Fruit fly (Drosophila melanogaster) whole organism, embryonic: Measurements from ENCODE around the gene CG7054.

ENCODE experiments used
- Aef1 ChIP-seq: fragments of 200-800 bp; sonication (Bioruptor generic); IDR thresholded peaks from 3 replicates; pipeline ENCODE4 v1.3.6; 2022; ENCODE audit warnings: missing biosample characterization, missing genetic modification characterization
- B-H2 ChIP-seq: fragments of 200-800 bp; sonication (Bioruptor generic); optimal IDR thresholded peaks from 2 replicates; lab custom pipeline; 2018; ENCODE audit warnings: missing biosample characterization, mild to moderate bottlenecking, missing genetic modification characterization
- BtbVII ChIP-seq: fragments of 200-800 bp; sonication (Bioruptor generic); optimal IDR thresholded peaks from 3 replicates; lab custom pipeline; 2017; ENCODE audit warnings: missing biosample characterization, mild to moderate bottlenecking, missing genetic modification characterization
- CG10267 ChIP-seq: fragments of 200-800 bp; sonication (Bioruptor generic); optimal IDR thresholded peaks from 2 replicates; lab custom pipeline; 2018; ENCODE audit warnings: missing biosample characterization, mild to moderate bottlenecking, missing genetic modification characterization, moderate library complexity
- CG10543 ChIP-seq: fragments of 200-800 bp; sonication (Bioruptor generic); optimal IDR thresholded peaks from 3 replicates; lab custom pipeline; 2017; ENCODE audit warnings: missing biosample characterization, mild to moderate bottlenecking, missing genetic modification characterization, moderate library complexity
- CG14710 ChIP-seq: fragments of 200-800 bp; sonication (Bioruptor generic); optimal IDR thresholded peaks from 3 replicates; lab custom pipeline; 2019; ENCODE audit warnings: missing biosample characterization, mild to moderate bottlenecking, missing genetic modification characterization, moderate library complexity
- CG15514 ChIP-seq: fragments of 200-800 bp; sonication (Bioruptor generic); optimal IDR thresholded peaks from 3 replicates; lab custom pipeline; 2017; ENCODE audit warnings: missing biosample characterization, missing genetic modification characterization, mild to moderate bottlenecking, moderate library complexity, missing genetic modification reagents
- CG2116 ChIP-seq: fragments of 200-800 bp; sonication (Bioruptor generic); optimal IDR thresholded peaks from 3 replicates; lab custom pipeline; 2018; ENCODE audit warnings: missing biosample characterization, mild to moderate bottlenecking, missing genetic modification characterization
- CG34376 ChIP-seq: fragments of 200-800 bp; sonication (Bioruptor generic); optimal IDR thresholded peaks from 2 replicates; lab custom pipeline; 2018; ENCODE audit warnings: missing biosample characterization, mild to moderate bottlenecking, missing genetic modification characterization
- CG34422 ChIP-seq: fragments of 200-800 bp; sonication (Bioruptor generic); IDR thresholded peaks from 3 replicates; pipeline ENCODE4 v1.3.6; 2022; ENCODE audit warnings: missing biosample characterization, missing genetic modification characterization
- CG3726 ChIP-seq: fragments of 200-800 bp; sonication (Bioruptor generic); IDR thresholded peaks from 3 replicates; pipeline ENCODE4, ENCODE4 v1.3.6; 2022; ENCODE audit warnings: missing biosample characterization, missing genetic modification characterization
- CG5953 ChIP-seq: fragments of 200-800 bp; sonication (Bioruptor generic); IDR thresholded peaks from 2 replicates; pipeline ENCODE4 v1.3.6; 2022; ENCODE audit warnings: missing biosample characterization, missing genetic modification characterization
- CG6683 ChIP-seq: fragments of 200-800 bp; sonication (Bioruptor generic); optimal IDR thresholded peaks from 2 replicates; lab custom pipeline; 2017; ENCODE audit warnings: missing biosample characterization, mild to moderate bottlenecking, missing genetic modification characterization, missing genetic modification reagents
- CG6765 ChIP-seq: fragments of 200-800 bp; sonication (Bioruptor generic); optimal IDR thresholded peaks from 3 replicates; lab custom pipeline; 2017; ENCODE audit warnings: missing biosample characterization, mild to moderate bottlenecking, missing genetic modification characterization
- CG7271 ChIP-seq: fragments of 200-800 bp; sonication (Bioruptor generic); optimal IDR thresholded peaks from 2 replicates; lab custom pipeline; 2018; ENCODE audit warnings: missing biosample characterization, mild to moderate bottlenecking, missing genetic modification characterization, moderate library complexity
- CG7556 ChIP-seq: fragments of 200-800 bp; sonication (Bioruptor generic); optimal IDR thresholded peaks from 2 replicates; lab custom pipeline; 2017; ENCODE audit warnings: missing biosample characterization, mild to moderate bottlenecking, missing genetic modification characterization
- CG7963 ChIP-seq: fragments of 200-800 bp; sonication (Bioruptor generic); IDR thresholded peaks from 3 replicates; pipeline ENCODE4 v1.3.6; 2022; ENCODE audit warnings: missing biosample characterization, missing genetic modification characterization; ENCODE audit not compliant: partially characterized antibody
- CG8478 ChIP-seq: fragments of >200 bp; optimal IDR thresholded peaks from 2 replicates; lab custom pipeline; 2018
- CG8765 ChIP-seq: fragments of 200-800 bp; sonication (Bioruptor generic); IDR thresholded peaks from 2 replicates; pipeline ENCODE4 v1.3.6; 2022; ENCODE audit warnings: missing biosample characterization, missing genetic modification characterization
- CG9797 ChIP-seq: fragments of 200-800 bp; sonication (Bioruptor generic); optimal IDR thresholded peaks from 3 replicates; lab custom pipeline; 2018; ENCODE audit warnings: missing biosample characterization, mild to moderate bottlenecking, missing genetic modification characterization
- D19A ChIP-seq: fragments of 200-800 bp; optimal IDR thresholded peaks from 3 replicates; lab custom pipeline; 2019; ENCODE audit warnings: missing biosample characterization, mild to moderate bottlenecking, missing genetic modification characterization, moderate library complexity
- D19B ChIP-seq: fragments of 200-800 bp; sonication (Bioruptor generic); optimal IDR thresholded peaks from 2 replicates; lab custom pipeline; 2017; ENCODE audit warnings: missing biosample characterization, mild to moderate bottlenecking, missing genetic modification characterization
- Dbx ChIP-seq: fragments of 200-800 bp; sonication (Bioruptor generic); IDR thresholded peaks from 3 replicates; pipeline ENCODE4 v1.3.6; 2022; ENCODE audit warnings: missing biosample characterization, missing genetic modification characterization
- Dp ChIP-seq: fragments of 200-800 bp; sonication (Bioruptor generic); optimal IDR thresholded peaks from 2 replicates; lab custom pipeline; 2018; ENCODE audit warnings: missing biosample characterization, mild to moderate bottlenecking, missing genetic modification characterization, moderate library complexity
- E2f2 ChIP-seq: fragments of 200-800 bp; sonication (Bioruptor generic); IDR thresholded peaks from 2 replicates; pipeline ENCODE4 v1.3.6; 2022; ENCODE audit warnings: missing biosample characterization, missing genetic modification characterization
- Ets97D ChIP-seq: fragments of 200-800 bp; sonication (Bioruptor generic); optimal IDR thresholded peaks from 3 replicates; lab custom pipeline; 2016; ENCODE audit warnings: missing biosample characterization, missing genetic modification characterization
- Hr51 ChIP-seq, 2 experiments: fragments of 200-800 bp; sonication (Bioruptor generic); optimal IDR thresholded peaks; 2 replicates in 1 of 2; 3 replicates in 1 of 2; lab custom pipeline; 2016 to 2018; ENCODE audit warnings: missing biosample characterization in 2 of 2, missing genetic modification characterization in 2 of 2, mild to moderate bottlenecking in 1 of 2, moderate library complexity in 1 of 2
- MBD-R2 ChIP-seq: fragments of 200-800 bp; sonication (Bioruptor generic); IDR thresholded peaks from 2 replicates; pipeline ENCODE4 v1.3.6; 2022; ENCODE audit warnings: missing biosample characterization, missing genetic modification characterization
- MESR4 ChIP-seq: fragments of 200-800 bp; sonication (Bioruptor generic); optimal IDR thresholded peaks from 2 replicates; lab custom pipeline; 2018; ENCODE audit warnings: missing biosample characterization, mild to moderate bottlenecking, missing genetic modification characterization, moderate library complexity
- Max ChIP-seq: fragments of 200-800 bp; sonication (Bioruptor generic); optimal IDR thresholded peaks from 2 replicates; lab custom pipeline; 2016; ENCODE audit warnings: missing biosample characterization, mild to moderate bottlenecking, missing genetic modification characterization
- Mes4 ChIP-seq: fragments of 200-800 bp; sonication (Bioruptor generic); optimal IDR thresholded peaks from 2 replicates; lab custom pipeline; 2016; ENCODE audit warnings: missing biosample characterization, missing genetic modification characterization
- Myb ChIP-seq: fragments of 200-800 bp; sonication (Bioruptor generic); optimal IDR thresholded peaks from 2 replicates; lab custom pipeline; 2016; ENCODE audit warnings: missing biosample characterization, missing genetic modification characterization
- Rx ChIP-seq: fragments of 200-800 bp; sonication (Bioruptor generic); IDR thresholded peaks from 2 replicates; pipeline ENCODE4 v1.3.6; 2022; ENCODE audit warnings: missing biosample characterization, missing genetic modification characterization
- YL-1 ChIP-seq: fragments of 200-800 bp; sonication (Bioruptor generic); optimal IDR thresholded peaks from 3 replicates; lab custom pipeline; 2017; ENCODE audit warnings: missing biosample characterization, mild to moderate bottlenecking, missing genetic modification characterization
- br ChIP-seq: fragments of >200 bp; optimal IDR thresholded peaks from 2 replicates; lab custom pipeline; 2017
- cwo ChIP-seq: fragments of 200-800 bp; sonication (Bioruptor generic); optimal IDR thresholded peaks from 3 replicates; lab custom pipeline; 2017; ENCODE audit warnings: missing biosample characterization, missing genetic modification characterization, mild to moderate bottlenecking, moderate library complexity, missing genetic modification reagents
- dm ChIP-seq: fragments of 200-800 bp; sonication (Bioruptor generic); optimal IDR thresholded peaks from 3 replicates; lab custom pipeline; 2016; ENCODE audit warnings: missing biosample characterization, missing genetic modification characterization
- fu2 ChIP-seq: fragments of 200-800 bp; sonication (Bioruptor generic); optimal IDR thresholded peaks from 2 replicates; lab custom pipeline; 2016; ENCODE audit warnings: missing biosample characterization, missing genetic modification characterization
- gfzf ChIP-seq: fragments of 200-800 bp; sonication (Bioruptor generic); optimal IDR thresholded peaks from 2 replicates; lab custom pipeline; 2016; ENCODE audit warnings: missing biosample characterization, mild to moderate bottlenecking, missing genetic modification characterization, moderate library complexity
- lab ChIP-seq: fragments of 200-800 bp; sonication (Bioruptor generic); optimal IDR thresholded peaks from 3 replicates; lab custom pipeline; 2017; ENCODE audit warnings: missing biosample characterization, missing genetic modification characterization, mild to moderate bottlenecking, moderate library complexity, missing genetic modification reagents
- luna ChIP-seq: fragments of 200-800 bp; sonication (Bioruptor generic); optimal IDR thresholded peaks from 2 replicates; lab custom pipeline; 2016; ENCODE audit warnings: missing biosample characterization, missing genetic modification characterization
- mirr ChIP-seq: fragments of 200-800 bp; sonication (Bioruptor generic); optimal IDR thresholded peaks from 3 replicates; lab custom pipeline; 2018; ENCODE audit warnings: missing biosample characterization, mild to moderate bottlenecking, missing genetic modification characterization
- otp ChIP-seq: fragments of 200-800 bp; sonication (Bioruptor generic); IDR thresholded peaks from 3 replicates; pipeline ENCODE4, ENCODE4 v1.3.6; 2022; ENCODE audit warnings: missing biosample characterization, missing genetic modification characterization
- pan ChIP-seq, 4 experiments: fragments of >200 bp in 3 of 4; fragments of 200-800 bp in 1 of 4; sonication (Bioruptor generic) in 1 of 4; optimal IDR thresholded peaks in 3 of 4; IDR thresholded peaks in 1 of 4; 2 replicates each; pipeline versions ENCODE4 v1.3.6 to Lab custom; 2017 to 2022; ENCODE audit warnings: missing biosample characterization in 2 of 4, missing genetic modification characterization in 2 of 4, mixed read lengths in 1 of 4
- pzg ChIP-seq: fragments of 200-800 bp; sonication (Bioruptor generic); optimal IDR thresholded peaks from 3 replicates; lab custom pipeline; 2018; ENCODE audit warnings: missing biosample characterization, mild to moderate bottlenecking, missing genetic modification characterization, moderate library complexity
- sd ChIP-seq: fragments of 200-800 bp; sonication (Bioruptor generic); optimal IDR thresholded peaks from 3 replicates; lab custom pipeline; 2018; ENCODE audit warnings: missing biosample characterization, mild to moderate bottlenecking, missing genetic modification characterization, moderate library complexity
- sob ChIP-seq: fragments of 200-800 bp; sonication (Bioruptor generic); IDR thresholded peaks from 2 replicates; pipeline ENCODE4 v1.3.6; 2022; ENCODE audit warnings: missing biosample characterization, missing genetic modification characterization
- sr ChIP-seq: fragments of 200-800 bp; sonication (Bioruptor generic); IDR thresholded peaks from 3 replicates; pipeline ENCODE4 v1.3.6; 2022; ENCODE audit warnings: missing biosample characterization, missing genetic modification characterization
- sug ChIP-seq: fragments of 200-800 bp; optimal IDR thresholded peaks from 2 replicates; lab custom pipeline; 2019; ENCODE audit warnings: missing biosample characterization, mild to moderate bottlenecking, missing genetic modification characterization, moderate library complexity
- trem ChIP-seq: fragments of 200-800 bp; optimal IDR thresholded peaks from 3 replicates; lab custom pipeline; 2019; ENCODE audit warnings: missing biosample characterization, mild to moderate bottlenecking, missing genetic modification characterization, moderate library complexity

The CG7054 gene

dm6 chr3R:22446493-22446892 lies 18.3 kb upstream of the CG7054 start, which contains the start of gene CG12499:
Gene CG12499, minus strand, starts transcription at chr3R:22446587.
- no peak for TF ChIP-seq fu2 (GFP tag; lab: Kevin White, UChicago)
- TF ChIP-seq sd (tag; lab: Kevin White, UChicago), result peak; percentile 45
- TF ChIP-seq sob (GFP tag; lab: Robert Waterston, UW), result no peak
- no peak for TF ChIP-seq CG6683 (GFP tag; lab: Kevin White, UChicago)
- TF ChIP-seq MBD-R2, result peak; percentile 50; the same call in 1 of the 2 replicates
- TF ChIP-seq Max, result peak; percentile 75
- no peak for TF ChIP-seq br (lab: Kevin White, UChicago)
- peak; percentile 32 for TF ChIP-seq YL-1 (GFP tag; lab: Kevin White, UChicago)
- no peak for TF ChIP-seq D19B
- no peak for TF ChIP-seq luna (GFP tag; lab: Kevin White, UChicago)
- peak; percentile 38 for TF ChIP-seq MESR4 (GFP tag; lab: Kevin White, UChicago)
- TF ChIP-seq CG2116 (GFP tag; lab: Kevin White, UChicago), result peak; percentile 25
- no peak for TF ChIP-seq Hr51 (GFP tag; optimal IDR thresholded peaks at IDR 0.05; lab: Kevin White, UChicago)
- peak; percentile 46 for TF ChIP-seq pzg (GFP tag; lab: Kevin White, UChicago)
- TF ChIP-seq CG5953 (GFP tag; lab: Robert Waterston, UW), result no peak
- TF ChIP-seq cwo (GFP tag; lab: Kevin White, UChicago), result peak; percentile 92
- TF ChIP-seq Rx, result no peak
- TF ChIP-seq gfzf, result peak; percentile 73
- TF ChIP-seq Dp (GFP tag; lab: Kevin White, UChicago), result peak; percentile 90
- TF ChIP-seq CG15514 (GFP tag; lab: Kevin White, UChicago), result peak; percentile 7
- TF ChIP-seq trem (tag; lab: Kevin White, UChicago), result peak; percentile 20
- TF ChIP-seq sr, result no peak
- TF ChIP-seq Myb (GFP tag; lab: Kevin White, UChicago), result peak; percentile 31
- TF ChIP-seq E2f2 (GFP tag; lab: Robert Waterston, UW), result peak; percentile 94
- TF ChIP-seq CG9797, result peak; percentile 36
- peak; percentile 7 for TF ChIP-seq BtbVII (GFP tag; lab: Kevin White, UChicago)
- TF ChIP-seq Ets97D, result peak; percentile 20
- TF ChIP-seq CG34376, result no peak
- TF ChIP-seq CG14710 (tag; lab: Kevin White, UChicago), result peak; percentile 41
- peak; percentile 89 for TF ChIP-seq CG10267 (tag; lab: Kevin White, UChicago)
- TF ChIP-seq dm (GFP tag; lab: Kevin White, UChicago), result peak; percentile 69

- TF ChIP-seq CG8478 (lab: Kevin White, UChicago) (no peak), CG8765 (GFP tag; lab: Robert Waterston, UW) (no peak), CG7271 (tag; lab: Kevin White, UChicago) (no peak), CG7963 (GFP tag; lab: Robert Waterston, UW) (no peak), pzg (GFP tag; lab: Kevin White, UChicago) (no peak), sug (peak; percentile 89), CG34422 (GFP tag; lab: Robert Waterston, UW) (peak; percentile 29; the same call in 1 of the 3 replicates), pan (optimal IDR thresholded peaks at IDR 0.05; lab: Kevin White, UChicago) (no peak), pan (GFP tag; optimal IDR thresholded peaks at IDR 0.05 in 1 of 2, IDR thresholded peaks at IDR 0.05 in 1 of 2) (peak in 1 of 2 experiments; percentile 37), CG7556 (GFP tag; lab: Kevin White, UChicago) (peak; percentile 51), CG10543 (peak; percentile 37), Aef1 (GFP tag; lab: Robert Waterston, UW) (peak; percentile 48), lab (GFP tag; lab: Kevin White, UChicago) (peak; percentile 82), mirr (GFP tag; lab: Kevin White, UChicago) (peak; percentile 92), Mes4 (no peak), D19A (tag; lab: Kevin White, UChicago) (no peak), B-H2 (GFP tag; lab: Kevin White, UChicago) (no peak), otp (peak; percentile 77), Dbx (GFP tag; lab: Robert Waterston, UW) (peak; percentile 75), CG6765 (GFP tag; lab: Kevin White, UChicago) (no peak), CG3726 (no peak)
These were observed 17.5 kb upstream of the CG7054 start, which contains the start of gene CG34288 for dm6 chr3R:22447195-22447873. Gene CG34288, minus strand, starts transcription at chr3R:22447263.
